Worm (Caenorhabditis elegans) whole organism, L4 larva: ENCODE measurements around the gene K02C4.5.

Experiments
- F49E8.2 ChIP-seq: sonication (generic microtip); optimal IDR thresholded peaks from 2 replicates; lab custom pipeline; 2016; ENCODE audit warnings: missing compliant biosample characterization, mild to moderate bottlenecking, missing genetic modification characterization, borderline replicate concordance
- R02D3.7 ChIP-seq: fragments of 150-350 bp; sonication (generic microtip); optimal IDR thresholded peaks from 3 replicates; lab custom pipeline; 2014; ENCODE audit warnings: missing biosample characterization, missing genetic modification characterization
- T26A8.4 ChIP-seq: fragments of 200-800 bp; sonication (Bioruptor generic); IDR thresholded peaks from 2 replicates; pipeline ENCODE4 v1.3.6; 2022; ENCODE audit warnings: missing genetic modification characterization, missing compliant biosample characterization
- aha-1 ChIP-seq: fragments of 150-350 bp; peaks from one replicate; lab custom pipeline; 2014; ENCODE audit warnings: missing biosample characterization, missing genetic modification characterization
- arid-1 ChIP-seq: fragments of 200-800 bp; sonication (Bioruptor generic); conservative IDR thresholded peaks from 2 replicates; pipeline ENCODE4 v1.3.6; 2022; ENCODE audit warnings: missing genetic modification reagents, missing genetic modification characterization, missing compliant biosample characterization
- ctbp-1 ChIP-seq: fragments of 200-800 bp; sonication (Bioruptor generic); IDR thresholded peaks from 2 replicates; pipeline ENCODE4 v1.3.6; 2022; ENCODE audit warnings: missing genetic modification reagents, missing genetic modification characterization, missing compliant biosample characterization
- fos-1 ChIP-seq: fragments of 150-350 bp; optimal IDR thresholded peaks from 2 replicates; lab custom pipeline; 2014; ENCODE audit warnings: missing biosample characterization, missing genetic modification characterization
- lin-1 ChIP-seq: fragments of 200-800 bp; sonication (Bioruptor generic); IDR thresholded peaks from 2 replicates; pipeline ENCODE4 v1.3.6; 2022; ENCODE audit warnings: missing genetic modification reagents, missing genetic modification characterization, missing compliant biosample characterization
- lin-13 ChIP-seq: fragments of 150-350 bp; optimal IDR thresholded peaks from 2 replicates; lab custom pipeline; 2014; ENCODE audit warnings: missing biosample characterization, missing genetic modification reagents, missing genetic modification characterization
- lin-38 ChIP-seq: fragments of 200-800 bp; sonication (Bioruptor generic); IDR thresholded peaks from 2 replicates; pipeline ENCODE4 v1.3.6; 2022; ENCODE audit warnings: missing genetic modification reagents, missing genetic modification characterization, missing compliant biosample characterization
- nhr-25 ChIP-seq: sonication (generic microtip); optimal IDR thresholded peaks from 2 replicates; lab custom pipeline; 2017; ENCODE audit warnings: missing genetic modification characterization, mild to moderate bottlenecking, missing compliant biosample characterization, antibody characterized with exemption, moderate library complexity, borderline replicate concordance; ENCODE audit not compliant: insufficient read depth
- ztf-7 ChIP-seq: fragments of 150-350 bp; optimal IDR thresholded peaks from 2 replicates; lab custom pipeline; 2014; ENCODE audit warnings: missing biosample characterization, missing genetic modification characterization

DNA sequence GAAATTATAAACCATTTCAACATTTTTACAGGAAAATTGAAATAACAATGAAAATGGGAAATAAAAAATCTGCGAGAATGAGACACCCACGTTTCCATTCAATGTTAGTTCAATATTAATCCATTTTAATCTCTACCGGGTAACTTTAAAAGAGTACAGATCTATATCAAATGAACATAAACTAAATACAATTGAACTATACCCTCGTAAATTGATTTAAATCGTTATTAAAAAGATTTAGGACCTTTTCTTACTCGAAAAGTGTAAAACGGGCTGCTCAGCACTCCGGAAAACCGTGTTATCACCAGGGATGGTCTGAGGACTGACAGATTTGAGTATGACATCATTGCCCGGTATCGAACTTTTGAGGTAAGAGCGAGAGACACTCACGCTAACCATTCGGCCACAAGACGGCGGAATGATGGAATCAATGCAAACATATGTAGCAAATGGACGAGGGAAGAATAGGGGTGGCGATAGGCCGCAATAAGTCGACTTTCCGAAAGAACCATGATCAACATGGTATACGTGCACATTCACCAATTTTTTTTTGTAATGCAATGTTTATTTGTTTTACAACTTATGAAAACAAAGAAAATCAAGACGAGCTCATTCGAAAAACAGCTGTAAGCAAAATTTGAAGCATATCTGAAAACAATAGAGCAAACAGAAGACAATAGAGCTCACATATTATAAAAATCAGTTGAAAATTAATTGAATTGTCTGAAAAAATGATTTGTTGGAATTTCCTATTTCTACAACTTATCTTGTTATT, 28.9 kb downstream of the K02C4.5 start, which contains the start of the genes chst-1 and C41C4.9:
- TF ChIP-seq lin-1 (GFP tag; lab: Robert Waterston, UW) (peak; percentile 96), ztf-7 (tag; lab: Kevin White, UChicago) (peak; percentile 60), R02D3.7 (tag; lab: Kevin White, UChicago) (no peak), aha-1 (peak; percentile 93), F49E8.2 (peak; percentile 65), arid-1 (GFP tag; lab: Robert Waterston, UW) (peak; percentile 91), ctbp-1 (GFP tag; lab: Robert Waterston, UW) (peak; percentile 83), nhr-25 (tag; lab: Kevin White, UChicago) (peak; percentile 71), fos-1 (no peak), lin-13 (GFP tag; lab: Kevin White, UChicago) (peak; percentile 40), T26A8.4 (GFP tag; lab: Robert Waterston, UW) (peak; percentile 91), lin-38 (GFP tag; lab: Robert Waterston, UW) (no peak; the same call in 1 of the 2 replicates)
